Fruit fly (Drosophila melanogaster) whole organism, embryonic: Measurements from ENCODE around the gene CG11251.
A peak's percentile ranks its signal among the peaks of the same experiment; 100 is the strongest.

ENCODE experiments used
- Antp ChIP-seq: fragments of 200-800 bp; sonication (Bioruptor generic); optimal IDR thresholded peaks from 3 replicates; lab custom pipeline; 2016; ENCODE audit warnings: missing biosample characterization, missing genetic modification characterization
- B-H2 ChIP-seq: fragments of 200-800 bp; sonication (Bioruptor generic); optimal IDR thresholded peaks from 2 replicates; lab custom pipeline; 2018; ENCODE audit warnings: missing biosample characterization, mild to moderate bottlenecking, missing genetic modification characterization
- CG10979 ChIP-seq: fragments of 200-800 bp; sonication (Bioruptor generic); optimal IDR thresholded peaks from 2 replicates; lab custom pipeline; 2018; ENCODE audit warnings: missing biosample characterization, mild to moderate bottlenecking, missing genetic modification characterization, moderate library complexity
- CG11398 ChIP-seq: fragments of 200-800 bp; sonication (Bioruptor generic); optimal IDR thresholded peaks from 2 replicates; lab custom pipeline; 2016; ENCODE audit warnings: missing biosample characterization, missing genetic modification characterization
- CG11456 ChIP-seq: fragments of 200-800 bp; sonication (Bioruptor generic); IDR thresholded peaks from 3 replicates; pipeline ENCODE4 v1.3.6; 2022; ENCODE audit warnings: missing biosample characterization, missing genetic modification characterization
- CG1233 ChIP-seq: fragments of 200-800 bp; sonication (Bioruptor generic); optimal IDR thresholded peaks from 4 replicates; lab custom pipeline; 2018; ENCODE audit warnings: missing biosample characterization, mild to moderate bottlenecking, missing genetic modification characterization
- CG13894 ChIP-seq: fragments of 200-800 bp; sonication (Bioruptor generic); optimal IDR thresholded peaks from 3 replicates; lab custom pipeline; 2018; ENCODE audit warnings: missing biosample characterization, mild to moderate bottlenecking, missing genetic modification characterization, moderate library complexity
- CG14050 ChIP-seq: fragments of 200-800 bp; sonication (Bioruptor generic); IDR thresholded peaks from 3 replicates; pipeline ENCODE4 v1.3.6; 2022; ENCODE audit warnings: missing biosample characterization, missing genetic modification characterization
- CG1603 ChIP-seq: fragments of 200-800 bp; sonication (Bioruptor generic); optimal IDR thresholded peaks from 2 replicates; lab custom pipeline; 2019; ENCODE audit warnings: missing biosample characterization, mild to moderate bottlenecking, missing genetic modification characterization, moderate library complexity
- CG17912 ChIP-seq: fragments of 200-800 bp; sonication (Bioruptor generic); optimal IDR thresholded peaks from 2 replicates; lab custom pipeline; 2018; ENCODE audit warnings: missing biosample characterization, mild to moderate bottlenecking, missing genetic modification characterization
- CG18262 ChIP-seq: fragments of 200-800 bp; optimal IDR thresholded peaks from 3 replicates; lab custom pipeline; 2019; ENCODE audit warnings: missing biosample characterization, mild to moderate bottlenecking, missing genetic modification characterization, moderate library complexity
- CG1832 ChIP-seq: fragments of 200-800 bp; sonication (Bioruptor generic); optimal IDR thresholded peaks from 2 replicates; lab custom pipeline; 2017; ENCODE audit warnings: missing biosample characterization, mild to moderate bottlenecking, missing genetic modification characterization, inconsistent platforms
- CG2199 ChIP-seq: fragments of 200-800 bp; sonication (Bioruptor generic); IDR thresholded peaks from 3 replicates; pipeline ENCODE4 v1.3.6; 2022; ENCODE audit warnings: missing biosample characterization, missing genetic modification characterization
- CG2678 ChIP-seq: fragments of 200-800 bp; sonication (Bioruptor generic); optimal IDR thresholded peaks from 3 replicates; lab custom pipeline; 2019; ENCODE audit warnings: missing biosample characterization, mild to moderate bottlenecking, missing genetic modification characterization, moderate library complexity
- CG4360 ChIP-seq: fragments of 200-800 bp; sonication (Bioruptor generic); IDR thresholded peaks from 2 replicates; pipeline ENCODE4 v1.3.6; 2022; ENCODE audit warnings: missing biosample characterization, missing genetic modification characterization
- CG43689 ChIP-seq: fragments of 200-800 bp; sonication (Bioruptor generic); IDR thresholded peaks from 2 replicates; pipeline ENCODE4 v1.3.6; 2022; ENCODE audit warnings: missing biosample characterization, missing genetic modification characterization
- CG4404 ChIP-seq: fragments of 200-800 bp; sonication (Bioruptor generic); IDR thresholded peaks from 2 replicates; pipeline ENCODE4 v1.3.6; 2022; ENCODE audit warnings: missing biosample characterization, missing genetic modification characterization
- CG6654 ChIP-seq: fragments of 200-800 bp; sonication (Bioruptor generic); optimal IDR thresholded peaks from 2 replicates; lab custom pipeline; 2017; ENCODE audit warnings: missing biosample characterization, mild to moderate bottlenecking, missing genetic modification characterization
- CG8924 ChIP-seq: fragments of 200-800 bp; optimal IDR thresholded peaks from 3 replicates; lab custom pipeline; 2019; ENCODE audit warnings: missing biosample characterization, mild to moderate bottlenecking, missing genetic modification characterization, moderate library complexity
- CG9609 ChIP-seq: fragments of 200-800 bp; sonication (Bioruptor generic); optimal IDR thresholded peaks from 3 replicates; lab custom pipeline; 2016; ENCODE audit warnings: missing biosample characterization, missing genetic modification characterization
- CG9932 ChIP-seq: fragments of 200-800 bp; sonication (Bioruptor generic); IDR thresholded peaks from 2 replicates; pipeline ENCODE4 v1.3.6; 2022; ENCODE audit warnings: missing biosample characterization, missing genetic modification characterization
- Camta ChIP-seq: fragments of 200-800 bp; sonication (Bioruptor generic); optimal IDR thresholded peaks from 2 replicates; lab custom pipeline; 2016; ENCODE audit warnings: missing biosample characterization, missing genetic modification characterization
- Gsc ChIP-seq: fragments of 200-800 bp; sonication (Bioruptor generic); IDR thresholded peaks from 2 replicates; pipeline ENCODE4 v1.3.6; 2022; ENCODE audit warnings: missing biosample characterization, missing genetic modification characterization
- Hmx ChIP-seq: fragments of 200-800 bp; sonication (Bioruptor generic); optimal IDR thresholded peaks from 2 replicates; lab custom pipeline; 2016; ENCODE audit warnings: missing biosample characterization, missing genetic modification characterization
- Pdp1 ChIP-seq, 2 experiments: fragments of 200-800 bp; sonication (Bioruptor generic); optimal IDR thresholded peaks; 3 replicates each; lab custom pipeline; 2016; ENCODE audit warnings: missing biosample characterization in 2 of 2, missing genetic modification characterization in 2 of 2, mild to moderate bottlenecking in 1 of 2, moderate library complexity in 1 of 2
- Poxn ChIP-seq: fragments of 200-800 bp; sonication (Bioruptor generic); IDR thresholded peaks from 2 replicates; pipeline ENCODE4 v1.3.6; 2022; ENCODE audit warnings: missing biosample characterization, missing genetic modification characterization
- Taf1 ChIP-seq: fragments of 200-800 bp; sonication (Bioruptor generic); IDR thresholded peaks from 2 replicates; pipeline ENCODE4 v1.3.6; 2022; ENCODE audit warnings: missing biosample characterization, missing genetic modification characterization
- Trl ChIP-seq, 3 experiments: fragments of >200 bp in 2 of 3; fragments of 200-800 bp in 1 of 3; sonication (Bioruptor generic) in 1 of 3; optimal IDR thresholded peaks; 2 replicates in 1 of 3; 3 replicates in 2 of 3; lab custom pipeline; 2016 to 2017; ENCODE audit warnings: missing biosample characterization in 1 of 3, missing genetic modification characterization in 1 of 3
- Xbp1 ChIP-seq: fragments of 200-800 bp; sonication (Bioruptor generic); optimal IDR thresholded peaks from 3 replicates; lab custom pipeline; 2016; ENCODE audit warnings: missing biosample characterization, mild to moderate bottlenecking, missing genetic modification characterization
- Xrp1 ChIP-seq: fragments of 200-800 bp; sonication (Bioruptor generic); IDR thresholded peaks from 2 replicates; pipeline ENCODE4 v1.3.6; 2022; ENCODE audit warnings: missing biosample characterization, missing genetic modification characterization
- ato ChIP-seq: fragments of 200-800 bp; sonication (Bioruptor generic); IDR thresholded peaks from 2 replicates; pipeline ENCODE4 v1.3.6; 2022; ENCODE audit warnings: missing biosample characterization, missing genetic modification characterization; ENCODE audit not compliant: partially characterized antibody
- bowl ChIP-seq: fragments of 200-800 bp; sonication (Bioruptor generic); IDR thresholded peaks from 2 replicates; pipeline ENCODE4 v1.3.6; 2022; ENCODE audit warnings: missing biosample characterization, missing genetic modification characterization
- bsh ChIP-seq, 2 experiments: fragments of 200-800 bp; sonication (Bioruptor generic); optimal IDR thresholded peaks; 2 replicates each; lab custom pipeline; 2017 to 2018; ENCODE audit warnings: mild to moderate bottlenecking in 2 of 2, missing biosample characterization in 2 of 2, missing genetic modification characterization in 2 of 2, moderate library complexity in 1 of 2
- ci ChIP-seq: fragments of 200-800 bp; sonication (Bioruptor generic); IDR thresholded peaks from 3 replicates; pipeline ENCODE4 v1.3.6; 2022; ENCODE audit warnings: missing biosample characterization, missing genetic modification characterization
- corto ChIP-seq: fragments of 200-800 bp; sonication (Bioruptor generic); optimal IDR thresholded peaks from 2 replicates; lab custom pipeline; 2016; ENCODE audit warnings: missing biosample characterization, mild to moderate bottlenecking, missing genetic modification characterization, moderate library complexity
- croc ChIP-seq: fragments of 200-800 bp; sonication (Bioruptor generic); conservative IDR thresholded peaks from 3 replicates; pipeline ENCODE4 v1.3.6; 2022; ENCODE audit warnings: missing biosample characterization, missing genetic modification characterization
- dm ChIP-seq: fragments of 200-800 bp; sonication (Bioruptor generic); optimal IDR thresholded peaks from 3 replicates; lab custom pipeline; 2016; ENCODE audit warnings: missing biosample characterization, missing genetic modification characterization
- eve ChIP-seq, 2 experiments: fragments of >200 bp; optimal IDR thresholded peaks; 2 replicates each; lab custom pipeline; 2017; ENCODE audit warnings: missing biosample characterization in 2 of 2, missing genetic modification characterization in 2 of 2
- fd96Cb ChIP-seq: fragments of 200-800 bp; sonication (Bioruptor generic); optimal IDR thresholded peaks from 2 replicates; lab custom pipeline; 2018; ENCODE audit warnings: missing biosample characterization, mild to moderate bottlenecking, missing genetic modification characterization, moderate library complexity
- hkb ChIP-seq, 2 experiments: fragments of 200-800 bp in 1 of 2; fragments of >200 bp in 1 of 2; sonication (Bioruptor generic) in 1 of 2; IDR thresholded peaks in 1 of 2; optimal IDR thresholded peaks in 1 of 2; 2 replicates each; pipeline versions ENCODE4 v1.3.6 to Lab custom; 2017 to 2022; ENCODE audit warnings: missing biosample characterization in 1 of 2, missing genetic modification characterization in 1 of 2
- kni ChIP-seq: fragments of 200-800 bp; sonication (Bioruptor generic); optimal IDR thresholded peaks from 3 replicates; lab custom pipeline; 2017; ENCODE audit warnings: mild to moderate bottlenecking, missing biosample characterization, missing genetic modification reagents, missing genetic modification characterization
- nom ChIP-seq: fragments of 200-800 bp; sonication (Bioruptor generic); optimal IDR thresholded peaks from 2 replicates; lab custom pipeline; 2017; ENCODE audit warnings: missing biosample characterization, missing genetic modification characterization, mild to moderate bottlenecking, moderate library complexity, missing genetic modification reagents
- phol ChIP-seq: fragments of 200-800 bp; sonication (Bioruptor generic); optimal IDR thresholded peaks from 3 replicates; lab custom pipeline; 2018; ENCODE audit warnings: missing biosample characterization, mild to moderate bottlenecking, missing genetic modification characterization, moderate library complexity
- scrt ChIP-seq: fragments of 200-800 bp; sonication (Bioruptor generic); optimal IDR thresholded peaks from 2 replicates; lab custom pipeline; 2018; ENCODE audit warnings: missing biosample characterization, mild to moderate bottlenecking, missing genetic modification characterization, moderate library complexity
- sens ChIP-seq: fragments of 200-800 bp; sonication (Bioruptor generic); peaks from one replicate; lab custom pipeline; 2016; ENCODE audit warnings: missing biosample characterization, missing genetic modification characterization
- stwl ChIP-seq: fragments of 200-800 bp; sonication (Bioruptor generic); optimal IDR thresholded peaks from 3 replicates; lab custom pipeline; 2018; ENCODE audit warnings: missing biosample characterization, mild to moderate bottlenecking, missing genetic modification characterization, moderate library complexity
- tin ChIP-seq: fragments of 200-800 bp; sonication (Bioruptor generic); optimal IDR thresholded peaks from 3 replicates; lab custom pipeline; 2016; ENCODE audit warnings: missing biosample characterization, missing genetic modification characterization
- tll ChIP-seq, 2 experiments: fragments of 200-800 bp in 1 of 2; fragments of >200 bp in 1 of 2; sonication (Bioruptor generic) in 1 of 2; optimal IDR thresholded peaks; 2 replicates each; lab custom pipeline; 2017 to 2019; ENCODE audit warnings: missing biosample characterization in 2 of 2, missing genetic modification characterization in 2 of 2, mild to moderate bottlenecking in 1 of 2, moderate library complexity in 1 of 2

Gene CG11251

DNA sequence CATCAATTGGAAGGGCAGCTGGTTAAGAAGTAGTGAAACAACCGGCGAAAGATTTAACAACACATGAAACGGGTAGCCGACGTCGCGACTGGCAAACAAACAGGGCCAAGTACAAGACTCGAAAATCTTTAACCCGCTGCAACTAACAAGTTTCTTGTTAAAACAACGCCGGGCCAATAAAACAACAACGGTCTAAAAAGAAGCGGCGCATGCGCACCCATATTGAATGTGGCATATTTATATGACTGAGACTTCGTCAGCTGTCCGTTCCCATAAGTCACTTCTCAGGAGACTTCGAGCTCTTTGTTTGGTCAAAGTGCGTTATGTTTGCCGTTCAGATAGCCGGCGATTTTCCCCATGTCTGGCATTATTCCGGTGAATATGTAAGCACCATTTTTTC lies 21.7 kb upstream of the CG11251 start:
- TF ChIP-seq Gsc (GFP tag; lab: Robert Waterston, UW) = no peak
- TF ChIP-seq stwl (tag; lab: Kevin White, UChicago) = no peak
- no peak for TF ChIP-seq Trl (optimal IDR thresholded peaks at IDR 0.05; lab: Kevin White, UChicago)
- TF ChIP-seq Trl (GFP tag; optimal IDR thresholded peaks at IDR 0.05; lab: Kevin White, UChicago) = no peak
- TF ChIP-seq dm (GFP tag; lab: Kevin White, UChicago) = no peak
- peak; percentile 45 for TF ChIP-seq kni
- TF ChIP-seq CG2199 = peak; percentile 59; the same call in 1 of the 3 replicates
- no peak for TF ChIP-seq corto (GFP tag; lab: Kevin White, UChicago)
- TF ChIP-seq Antp (GFP tag; lab: Kevin White, UChicago) = no peak
- no peak for TF ChIP-seq Pdp1 (GFP tag; optimal IDR thresholded peaks at IDR 0.05; lab: Kevin White, UChicago)
- TF ChIP-seq tll (GFP tag; optimal IDR thresholded peaks at IDR 0.05; lab: Kevin White, UChicago) = peak in 1 of 2 experiments; percentile 90
- TF ChIP-seq fd96Cb (tag; lab: Kevin White, UChicago) = no peak

DNA sequence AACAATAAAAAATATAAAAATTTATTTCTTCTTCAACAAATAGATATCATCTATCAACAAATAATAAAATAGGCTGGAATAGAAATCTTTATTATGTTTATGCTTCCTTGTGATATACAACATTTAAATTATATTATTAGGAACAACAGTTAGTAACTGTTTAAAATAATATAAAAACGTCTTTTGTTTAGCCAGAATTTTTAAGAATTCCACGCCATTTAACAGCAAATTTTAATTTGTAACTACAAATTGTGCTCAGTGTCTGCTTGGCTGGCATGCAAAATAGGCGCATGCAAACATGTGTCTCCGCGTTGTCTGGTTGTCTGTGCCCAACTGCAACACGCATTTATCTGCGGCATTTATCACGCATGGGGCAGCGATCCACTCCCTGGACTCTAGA lies 19.6 kb upstream of the CG11251 start:
- TF ChIP-seq ci (GFP tag; lab: Robert Waterston, UW) (no peak), Hmx (GFP tag; lab: Kevin White, UChicago) (no peak), tll (GFP tag; optimal IDR thresholded peaks at IDR 0.05; lab: Kevin White, UChicago) (no peak), Xrp1 (GFP tag; lab: Robert Waterston, UW) (0 out of 2 replicates have a peak, but pooled peaks have one; percentile 7), CG1832 (GFP tag; lab: Kevin White, UChicago) (no peak), CG9609 (GFP tag; lab: Kevin White, UChicago) (no peak), Pdp1 (GFP tag; optimal IDR thresholded peaks at IDR 0.05; lab: Kevin White, UChicago) (no peak), CG4360 (GFP tag; lab: Robert Waterston, UW) (no peak), Poxn (GFP tag; lab: Robert Waterston, UW) (no peak), nom (GFP tag; lab: Kevin White, UChicago) (peak; percentile 71), CG14050 (GFP tag; lab: Robert Waterston, UW) (no peak), CG2678 (no peak), Taf1 (GFP tag; lab: Robert Waterston, UW) (no peak), CG11398 (GFP tag; lab: Kevin White, UChicago) (no peak), CG17912 (GFP tag; lab: Kevin White, UChicago) (no peak), Camta (GFP tag; lab: Kevin White, UChicago) (no peak), CG4404 (GFP tag; lab: Robert Waterston, UW) (no peak), CG1233 (GFP tag; lab: Kevin White, UChicago) (no peak), tin (GFP tag; lab: Kevin White, UChicago) (no peak), CG8924 (tag; lab: Kevin White, UChicago) (no peak), ato (GFP tag; lab: Robert Waterston, UW) (no peak), CG6654 (no peak), croc (GFP tag; lab: Robert Waterston, UW) (no peak), scrt (GFP tag; lab: Kevin White, UChicago) (no peak), Xbp1 (GFP tag; lab: Kevin White, UChicago) (no peak), B-H2 (GFP tag; lab: Kevin White, UChicago) (no peak), sens (GFP tag; lab: Kevin White, UChicago) (no peak), phol (tag; lab: Kevin White, UChicago) (peak; percentile 12), hkb (optimal IDR thresholded peaks at IDR 0.05; lab: Kevin White, UChicago) (no peak), hkb (GFP tag; IDR thresholded peaks at IDR 0.05; lab: Robert Waterston, UW) (no peak), CG9932 (GFP tag; lab: Robert Waterston, UW) (no peak), eve (GFP tag; optimal IDR thresholded peaks at IDR 0.05; lab: Kevin White, UChicago) (no peak), CG43689 (GFP tag; lab: Robert Waterston, UW) (no peak), CG11456 (GFP tag; lab: Robert Waterston, UW) (no peak), CG1603 (tag; lab: Kevin White, UChicago) (no peak), bsh (GFP tag; optimal IDR thresholded peaks at IDR 0.05; lab: Kevin White, UChicago) (peak in 1 of 2 experiments; percentile 61), bowl (no peak), CG13894 (no peak), CG10979 (tag; lab: Kevin White, UChicago) (peak; percentile 25), CG18262 (peak; percentile 5), Gsc (GFP tag; lab: Robert Waterston, UW) (no peak)
